Fruit fly (Drosophila melanogaster): ENCODE results near the gene Nepl8.

Nepl8 gene

DNA sequence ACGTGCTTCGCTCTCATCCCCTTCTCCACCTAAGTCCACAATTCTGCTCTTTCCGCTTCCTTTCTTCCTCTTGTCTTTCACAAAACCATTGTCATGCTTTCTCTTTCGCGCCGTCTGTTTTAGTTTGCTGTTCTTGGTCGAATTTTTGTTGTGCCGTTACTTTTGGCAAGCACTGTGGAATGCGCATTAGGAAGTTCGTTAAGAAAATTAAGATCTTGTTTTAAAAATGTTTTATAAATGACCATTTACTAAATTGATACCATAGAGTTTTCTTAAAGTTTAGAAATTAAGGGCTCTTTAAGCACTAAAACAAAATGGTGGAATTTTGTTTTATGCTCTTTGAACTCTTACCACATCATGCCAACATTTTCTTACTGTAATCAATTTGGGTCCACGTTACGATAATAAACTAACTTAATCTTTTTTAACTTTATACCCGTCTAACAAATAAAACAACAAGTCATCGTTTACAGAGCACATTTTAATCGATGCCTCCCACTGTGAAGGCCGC is 47.2 kb downstream of the Nepl8 start (continued):
- TF ChIP-seq CG17912 (GFP tag; optimal IDR thresholded peaks at IDR 0.05) (no peak), nerfin-2 (GFP tag; IDR thresholded peaks at IDR 0.05; ENCODE audit: partially characterized antibody) (no peak), CG1529 (GFP tag; optimal IDR thresholded peaks at IDR 0.05) (peak; percentile 45), CG13775 (GFP tag; optimal IDR thresholded peaks at IDR 0.05) (peak; percentile 69), bbx (GFP tag; IDR thresholded peaks at IDR 0.05; ENCODE audit: partially characterized antibody) (no peak), Hey (tag; optimal IDR thresholded peaks at IDR 0.05) (no peak), ab (GFP tag; optimal IDR thresholded peaks at IDR 0.05) (no peak), nau (GFP tag; optimal IDR thresholded peaks at IDR 0.05) (no peak), rib (GFP tag; IDR thresholded peaks at IDR 0.05) (no peak), chm (GFP tag; IDR thresholded peaks at IDR 0.05) (0 out of 2 replicates have a peak, but pooled peaks have one; percentile 30), CG6175 (GFP tag; IDR thresholded peaks at IDR 0.05) (no peak), CG12155 (GFP tag; optimal IDR thresholded peaks at IDR 0.05) (peak; percentile 45), Taf1 (GFP tag; IDR thresholded peaks at IDR 0.05) (peak; percentile 40; the same call in 1 of the 2 replicates), NK7.1 (GFP tag; optimal IDR thresholded peaks at IDR 0.05) (peak; percentile 71), CG2875 (GFP tag; optimal IDR thresholded peaks at IDR 0.05) (no peak), CG34376 (GFP tag; optimal IDR thresholded peaks at IDR 0.05) (peak; percentile 61), CG4424 (GFP tag; optimal IDR thresholded peaks at IDR 0.05) (peak; percentile 54), pb (GFP tag; optimal IDR thresholded peaks at IDR 0.05) (peak; percentile 74), CG15011 (GFP tag; optimal IDR thresholded peaks at IDR 0.05) (peak; percentile 49), CG3163 (GFP tag; optimal IDR thresholded peaks at IDR 0.05) (peak; percentile 62), Dip2 (GFP tag; IDR thresholded peaks at IDR 0.05) (no peak), CG14667 (GFP tag; IDR thresholded peaks at IDR 0.05) (no peak), mam (GFP tag; optimal IDR thresholded peaks at IDR 0.05) (peak; percentile 86), tna (GFP tag; IDR thresholded peaks at IDR 0.05; ENCODE audit: partially characterized antibody) (no peak), sna (GFP tag; IDR thresholded peaks at IDR 0.05; ENCODE audit: partially characterized antibody) (no peak), amos (GFP tag; IDR thresholded peaks at IDR 0.05; ENCODE audit: partially characterized antibody) (no peak), unc-4 (GFP tag; IDR thresholded peaks at IDR 0.05; ENCODE audit: partially characterized antibody) (no peak), wor (GFP tag; IDR thresholded peaks at IDR 0.05) (peak; percentile 20; the same call in 1 of the 2 replicates), Fer2 (tag; optimal IDR thresholded peaks at IDR 0.05) (peak; percentile 50), CG9215 (GFP tag; IDR thresholded peaks at IDR 0.05) (peak; percentile 67), unpg (GFP tag; optimal IDR thresholded peaks at IDR 0.05) (peak; percentile 57), CG5245 (GFP tag; optimal IDR thresholded peaks at IDR 0.05) (peak; percentile 17), gem (tag; optimal IDR thresholded peaks at IDR 0.05) (peak; percentile 90), Nf-YA (GFP tag; IDR thresholded peaks at IDR 0.05) (no peak), Atf-2 (GFP tag; optimal IDR thresholded peaks at IDR 0.05) (peak; percentile 74), cad (GFP tag; optimal IDR thresholded peaks at IDR 0.05) (no peak), ato (GFP tag; IDR thresholded peaks at IDR 0.05; ENCODE audit: partially characterized antibody) (no peak), Dad (GFP tag; optimal IDR thresholded peaks at IDR 0.05) (peak; percentile 43), CG13287 (GFP tag; IDR thresholded peaks at IDR 0.05; ENCODE audit: partially characterized antibody) (no peak), Fer3 (tag; optimal IDR thresholded peaks at IDR 0.05) (peak; percentile 76), CG8359 (GFP tag; optimal IDR thresholded peaks at IDR 0.05; ENCODE audit: borderline replicate concordance) (no peak), CG3847 (GFP tag; IDR thresholded peaks at IDR 0.05) (peak; percentile 54), CoRest (tag; optimal IDR thresholded peaks at IDR 0.05) (peak; percentile 85), TFAM (GFP tag; optimal IDR thresholded peaks at IDR 0.05) (no peak), E2f2 (GFP tag; IDR thresholded peaks at IDR 0.05) (no peak), HLH4C (GFP tag; IDR thresholded peaks at IDR 0.05; ENCODE audit: partially characterized antibody) (no peak), Sry-β (GFP tag; optimal IDR thresholded peaks at IDR 0.05) (no peak), CG16863 (GFP tag; optimal IDR thresholded peaks at IDR 0.05) (peak; percentile 20), CG3838 (GFP tag; optimal IDR thresholded peaks at IDR 0.05) (peak; percentile 65), HLHmδ (GFP tag; optimal IDR thresholded peaks at IDR 0.05) (no peak)

Measured in whole organism, embryonic.